Worm (Caenorhabditis elegans) whole organism, L4/young adult: ENCODE results near the gene txt-19.

Experiments used
- W03F9.2 ChIP-seq: fragments of 150-350 bp; optimal IDR thresholded peaks from 2 replicates; lab custom pipeline; 2014; ENCODE audit warnings: missing biosample characterization, missing genetic modification characterization
- dao-5 ChIP-seq: sonication (generic microtip); optimal IDR thresholded peaks from 2 replicates; lab custom pipeline; 2016; ENCODE audit warnings: missing genotype, missing genetic modification characterization, moderate library complexity, missing compliant biosample characterization
- him-1 ChIP-seq: sonication (generic microtip); optimal IDR thresholded peaks from 2 replicates; lab custom pipeline; 2016; ENCODE audit warnings: missing genotype, missing genetic modification reagents, missing genetic modification characterization, missing compliant biosample characterization

DNA sequence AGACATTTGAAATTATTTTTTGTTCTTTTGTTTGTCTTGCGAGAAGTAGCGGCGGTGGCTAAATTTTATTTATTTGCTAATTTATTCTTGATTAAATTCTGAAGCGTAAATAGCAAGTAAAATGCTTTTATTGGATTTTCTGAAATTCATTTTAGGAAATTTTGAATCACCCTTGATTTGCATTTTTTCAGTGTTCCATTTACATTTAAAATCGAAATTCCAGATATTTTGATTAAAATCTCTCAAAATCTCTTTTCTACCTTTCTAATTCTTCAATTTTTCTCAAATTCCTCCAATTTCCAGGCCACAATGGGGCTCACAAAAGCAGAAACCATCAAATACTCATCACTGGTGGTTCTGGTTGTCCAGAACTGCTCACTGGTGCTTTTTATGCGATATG lies 9.5 kb downstream of the txt-19 start, which contains the start of gene nstp-5:
- TF ChIP-seq him-1 (no peak), dao-5 (tag; lab: Kevin White, UChicago) (no peak), W03F9.2 (tag; lab: Kevin White, UChicago) (no peak)
